Worm (Caenorhabditis elegans) whole organism, L3 larva: ENCODE results near the gene btb-16.

Source experiments
- R02D3.7 ChIP-seq: fragments of 150-350 bp; optimal IDR thresholded peaks from 2 replicates; lab custom pipeline; 2014; ENCODE audit warnings: missing biosample characterization, missing genetic modification characterization
- ZK546.5 ChIP-seq: sonication (generic microtip); optimal IDR thresholded peaks from 2 replicates; lab custom pipeline; 2017; ENCODE audit warnings: missing biosample characterization, missing genetic modification characterization
- aly-2 ChIP-seq: fragments of 150-350 bp; optimal IDR thresholded peaks from 2 replicates; lab custom pipeline; 2014; ENCODE audit warnings: missing biosample characterization, missing genetic modification characterization
- ama-1 ChIP-seq: fragments of 150-350 bp; optimal IDR thresholded peaks from 2 replicates; lab custom pipeline; 2018
- ceh-16 ChIP-seq: sonication (generic microtip); optimal IDR thresholded peaks from 2 replicates; lab custom pipeline; 2017; ENCODE audit warnings: missing biosample characterization, missing genetic modification characterization
- ceh-82 ChIP-seq: fragments of 150-350 bp; optimal IDR thresholded peaks from 2 replicates; lab custom pipeline; 2014; ENCODE audit warnings: missing biosample characterization, missing genetic modification characterization
- ceh-9 ChIP-seq: sonication (generic microtip); optimal IDR thresholded peaks from 2 replicates; lab custom pipeline; 2018; ENCODE audit warnings: missing biosample characterization, missing genetic modification characterization
- egl-27 ChIP-seq: sonication (generic microtip); optimal IDR thresholded peaks from 4 replicates; lab custom pipeline; 2017; ENCODE audit warnings: missing biosample characterization, missing genetic modification reagents, missing genetic modification characterization
- egl-5 ChIP-seq: fragments of 150-350 bp; optimal IDR thresholded peaks from 2 replicates; lab custom pipeline; 2017; ENCODE audit warnings: missing biosample characterization, missing genetic modification reagents, missing genetic modification characterization, inconsistent platforms
- elt-1 ChIP-seq: fragments of 150-350 bp; optimal IDR thresholded peaks from 2 replicates; lab custom pipeline; 2014; ENCODE audit warnings: missing biosample characterization, missing genetic modification characterization
- elt-2 ChIP-seq: sonication (generic microtip); optimal IDR thresholded peaks from 2 replicates; lab custom pipeline; 2016; ENCODE audit warnings: missing genetic modification reagents, mild to moderate bottlenecking, missing genetic modification characterization, missing compliant biosample characterization
- elt-3 ChIP-seq, 3 experiments: fragments of 150-350 bp in 1 of 3; sonication (generic microtip) in 2 of 3; optimal IDR thresholded peaks; 2 replicates in 2 of 3; 4 replicates in 1 of 3; lab custom pipeline; 2014 to 2017; ENCODE audit warnings: missing biosample characterization in 3 of 3, missing genetic modification characterization in 3 of 3
- eor-1 ChIP-seq, 2 experiments: fragments of 150-350 bp; optimal IDR thresholded peaks; 2 replicates each; lab custom pipeline; 2014 to 2018; ENCODE audit warnings: missing biosample characterization in 2 of 2, missing genetic modification characterization in 2 of 2
- fkh-10 ChIP-seq: sonication (generic microtip); optimal IDR thresholded peaks from 2 replicates; lab custom pipeline; 2017; ENCODE audit warnings: missing biosample characterization, missing genetic modification reagents, missing genetic modification characterization
- fkh-2 ChIP-seq: fragments of 150-350 bp; optimal IDR thresholded peaks from 2 replicates; lab custom pipeline; 2014; ENCODE audit warnings: missing biosample characterization, missing genetic modification reagents, missing genetic modification characterization
- fos-1 ChIP-seq: fragments of 150-350 bp; optimal IDR thresholded peaks from 2 replicates; lab custom pipeline; 2014; ENCODE audit warnings: missing biosample characterization, missing genetic modification characterization
- hmg-11 ChIP-seq: sonication (generic microtip); optimal IDR thresholded peaks from 2 replicates; lab custom pipeline; 2016; ENCODE audit warnings: missing genetic modification characterization, missing compliant biosample characterization
- lin-15B ChIP-seq: fragments of 150-350 bp; optimal IDR thresholded peaks from 2 replicates; lab custom pipeline; 2014; ENCODE audit warnings: missing biosample characterization, missing genetic modification characterization
- lin-39 ChIP-seq: fragments of 150-350 bp; optimal IDR thresholded peaks from 2 replicates; lab custom pipeline; 2018; ENCODE audit warnings: missing biosample characterization, missing genetic modification reagents, missing genetic modification characterization
- lsy-12 ChIP-seq: sonication (generic microtip); optimal IDR thresholded peaks from 2 replicates; lab custom pipeline; 2016; ENCODE audit warnings: mild to moderate bottlenecking, missing genetic modification characterization, missing compliant biosample characterization
- mdl-1 ChIP-seq: fragments of 150-350 bp; optimal IDR thresholded peaks from 2 replicates; lab custom pipeline; 2014; ENCODE audit warnings: missing biosample characterization, missing genetic modification characterization
- nhr-11 ChIP-seq: fragments of 150-350 bp; optimal IDR thresholded peaks from 2 replicates; lab custom pipeline; 2014; ENCODE audit warnings: missing biosample characterization, missing genetic modification characterization
- nhr-237 ChIP-seq: fragments of 150-350 bp; optimal IDR thresholded peaks from 2 replicates; lab custom pipeline; 2014; ENCODE audit warnings: missing biosample characterization, missing genetic modification characterization
- nhr-28 ChIP-seq: fragments of 150-350 bp; optimal IDR thresholded peaks from 2 replicates; lab custom pipeline; 2014; ENCODE audit warnings: missing biosample characterization, missing genetic modification characterization
- nhr-43 ChIP-seq: sonication (generic microtip); optimal IDR thresholded peaks from 2 replicates; lab custom pipeline; 2016; ENCODE audit warnings: mild to moderate bottlenecking, missing genetic modification characterization, missing compliant biosample characterization; ENCODE audit not compliant: poor library complexity, severe bottlenecking
- nhr-67 ChIP-seq: fragments of 150-350 bp; optimal IDR thresholded peaks from 2 replicates; lab custom pipeline; 2014; ENCODE audit warnings: missing biosample characterization, missing genetic modification characterization
- nhr-76 ChIP-seq: fragments of 150-350 bp; sonication (generic microtip); optimal IDR thresholded peaks from 5 replicates; lab custom pipeline; 2014; ENCODE audit warnings: missing biosample characterization, missing genetic modification characterization
- nhr-77 ChIP-seq: fragments of 150-350 bp; optimal IDR thresholded peaks from 2 replicates; lab custom pipeline; 2014; ENCODE audit warnings: missing biosample characterization, missing genetic modification characterization
- sea-2 ChIP-seq: fragments of 150-350 bp; sonication (generic microtip); optimal IDR thresholded peaks from 4 replicates; lab custom pipeline; 2014; ENCODE audit warnings: missing biosample characterization, missing genetic modification reagents, missing genetic modification characterization
- skn-1 ChIP-seq: fragments of 150-350 bp; optimal IDR thresholded peaks from 2 replicates; lab custom pipeline; 2014; ENCODE audit warnings: missing biosample characterization, missing genetic modification characterization
- tbx-2 ChIP-seq: sonication (generic microtip); optimal IDR thresholded peaks from 2 replicates; lab custom pipeline; 2016; ENCODE audit warnings: mild to moderate bottlenecking, missing genetic modification characterization, missing compliant biosample characterization
- unc-39 ChIP-seq: sonication (generic microtip); optimal IDR thresholded peaks from 4 replicates; lab custom pipeline; 2017; ENCODE audit warnings: missing biosample characterization, missing genetic modification characterization
- zag-1 ChIP-seq: fragments of 150-350 bp; optimal IDR thresholded peaks from 2 replicates; lab custom pipeline; 2014; ENCODE audit warnings: missing biosample characterization, missing genetic modification characterization
- ztf-11 ChIP-seq: fragments of 150-350 bp; optimal IDR thresholded peaks from 2 replicates; lab custom pipeline; 2014; ENCODE audit warnings: missing biosample characterization, missing genetic modification characterization
- ztf-4 ChIP-seq: fragments of 150-350 bp; optimal IDR thresholded peaks from 2 replicates; lab custom pipeline; 2014; ENCODE audit warnings: missing biosample characterization, missing genetic modification characterization

The btb-16 gene

ce11 chrII:3332039-3332438, 35.4 kb downstream of the btb-16 start, which contains the start of gene irld-27:
Gene irld-27 (plus strand): TSS chrII:3332339.
- TF ChIP-seq fos-1 (tag; lab: Kevin White, UChicago) (no peak), nhr-237 (tag; lab: Kevin White, UChicago) (no peak), lin-15B (tag; lab: Kevin White, UChicago) (no peak), hmg-11 (tag; lab: Kevin White, UChicago) (no peak), elt-2 (no peak), elt-3 (tag; optimal IDR thresholded peaks at IDR 0.05; lab: Kevin White, UChicago) (no peak), ama-1 (lab: Kevin White, UChicago) (no peak), mdl-1 (tag; lab: Kevin White, UChicago) (no peak), sea-2 (no peak), eor-1 (tag; optimal IDR thresholded peaks at IDR 0.05; lab: Kevin White, UChicago) (no peak), lin-39 (no peak), nhr-76 (tag; lab: Kevin White, UChicago) (no peak), zag-1 (tag; lab: Kevin White, UChicago) (no peak), ceh-9 (tag; lab: Kevin White, UChicago) (no peak)
- TF ChIP-seq, all 47 proteins: peak for 0

ce11 chrII:3337039-3337438, 40.4 kb downstream of the btb-16 start, which contains the start of gene F14D2.19:
Gene F14D2.19 (minus strand): TSS chrII:3337139.
- no peak for TF ChIP-seq fkh-10 (GFP tag; lab: Kevin White, UChicago)
- TF ChIP-seq nhr-67 (tag; lab: Kevin White, UChicago): no peak
- no peak for TF ChIP-seq sea-2
- TF ChIP-seq tbx-2 (tag; lab: Kevin White, UChicago): no peak
- TF ChIP-seq nhr-43 (tag; lab: Kevin White, UChicago): no peak
- TF ChIP-seq eor-1 (tag; optimal IDR thresholded peaks at IDR 0.05; lab: Kevin White, UChicago): no peak
- no peak for TF ChIP-seq zag-1 (tag; lab: Kevin White, UChicago)

ce11 chrII:3338556-3338955, 41.9 kb downstream of the btb-16 start, which contains the start of gene F14D2.7:
Gene F14D2.7 (minus strand): TSS chrII:3338656.
- TF ChIP-seq nhr-77 (tag; lab: Kevin White, UChicago): no peak
- TF ChIP-seq R02D3.7 (tag; lab: Kevin White, UChicago): no peak
- no peak for TF ChIP-seq ceh-82 (tag; lab: Kevin White, UChicago)
- TF ChIP-seq nhr-237 (tag; lab: Kevin White, UChicago): no peak
- TF ChIP-seq eor-1 (tag; optimal IDR thresholded peaks at IDR 0.05; lab: Kevin White, UChicago): no peak
- TF ChIP-seq fkh-10 (GFP tag; lab: Kevin White, UChicago): no peak
- TF ChIP-seq ceh-16 (tag; lab: Kevin White, UChicago): no peak
- no peak for TF ChIP-seq lin-15B (tag; lab: Kevin White, UChicago)
- no peak for TF ChIP-seq skn-1 (tag; lab: Kevin White, UChicago)
- no peak for TF ChIP-seq zag-1 (tag; lab: Kevin White, UChicago)
- TF ChIP-seq egl-27 (tag; lab: Kevin White, UChicago): no peak
- no peak for TF ChIP-seq nhr-11 (tag; lab: Kevin White, UChicago)
- no peak for TF ChIP-seq aly-2
- TF ChIP-seq nhr-28: no peak
- TF ChIP-seq nhr-43 (tag; lab: Kevin White, UChicago): no peak
- no peak for TF ChIP-seq elt-3 (tag; optimal IDR thresholded peaks at IDR 0.05; lab: Kevin White, UChicago)
- no peak for TF ChIP-seq ztf-11
- no peak for TF ChIP-seq egl-5 (tag; lab: Kevin White, UChicago)
- no peak for TF ChIP-seq fos-1 (tag; lab: Kevin White, UChicago)

- TF ChIP-seq mdl-1 (tag; lab: Kevin White, UChicago) (no peak), lsy-12 (tag; lab: Kevin White, UChicago) (no peak), fkh-2 (tag; lab: Kevin White, UChicago) (no peak), ztf-4 (tag; lab: Kevin White, UChicago) (no peak), elt-2 (no peak), unc-39 (tag; lab: Kevin White, UChicago) (no peak), elt-1 (no peak), ZK546.5 (tag; lab: Kevin White, UChicago) (no peak), hmg-11 (tag; lab: Kevin White, UChicago) (no peak), egl-5 (tag; lab: Kevin White, UChicago) (no peak), ceh-9 (tag; lab: Kevin White, UChicago) (no peak)
These were observed 43.6 kb downstream of the btb-16 start, which contains the start of gene F14D2.5 for ce11 chrII:3340251-3340650. Gene F14D2.5 (plus strand): TSS chrII:3340551.
